Fruit fly (Drosophila melanogaster) whole organism, embryonic: ENCODE data around the gene CG6006.

Experiments
- Asciz ChIP-seq: fragments of 200-800 bp; sonication (Bioruptor generic); optimal IDR thresholded peaks from 2 replicates; lab custom pipeline; 2017; ENCODE audit warnings: missing biosample characterization, mild to moderate bottlenecking, missing genetic modification characterization, missing genetic modification reagents
- Atf3 ChIP-seq: fragments of 200-800 bp; sonication (Bioruptor generic); optimal IDR thresholded peaks from 3 replicates; lab custom pipeline; 2016; ENCODE audit warnings: missing biosample characterization, missing genetic modification characterization
- Blimp-1 ChIP-seq: fragments of 200-800 bp; sonication (Bioruptor generic); optimal IDR thresholded peaks from 3 replicates; lab custom pipeline; 2018; ENCODE audit warnings: missing biosample characterization, missing genetic modification characterization, mild to moderate bottlenecking, moderate library complexity, missing genetic modification reagents
- CG12071 ChIP-seq: fragments of 200-800 bp; sonication (Bioruptor generic); optimal IDR thresholded peaks from 3 replicates; lab custom pipeline; 2018; ENCODE audit warnings: missing biosample characterization, mild to moderate bottlenecking, missing genetic modification characterization
- CG12155 ChIP-seq: fragments of 200-800 bp; sonication (Bioruptor generic); optimal IDR thresholded peaks from 3 replicates; lab custom pipeline; 2016; ENCODE audit warnings: missing biosample characterization, missing genetic modification characterization
- CG13424 ChIP-seq: fragments of 200-800 bp; sonication (Bioruptor generic); optimal IDR thresholded peaks from 2 replicates; lab custom pipeline; 2019; ENCODE audit warnings: missing biosample characterization, mild to moderate bottlenecking, missing genetic modification characterization, moderate library complexity
- CG13775 ChIP-seq: fragments of 200-800 bp; sonication (Bioruptor generic); optimal IDR thresholded peaks from 3 replicates; lab custom pipeline; 2017; ENCODE audit warnings: missing biosample characterization, mild to moderate bottlenecking, missing genetic modification characterization
- CG14860 ChIP-seq: fragments of 200-800 bp; sonication (Bioruptor generic); IDR thresholded peaks from 3 replicates; pipeline ENCODE4 v1.3.6; 2022; ENCODE audit warnings: missing biosample characterization, missing genetic modification characterization; ENCODE audit not compliant: partially characterized antibody
- CG15011 ChIP-seq: fragments of 200-800 bp; sonication (Bioruptor generic); optimal IDR thresholded peaks from 3 replicates; lab custom pipeline; 2018; ENCODE audit warnings: missing biosample characterization, mild to moderate bottlenecking, missing genetic modification characterization
- CG16815 ChIP-seq: fragments of 200-800 bp; sonication (Bioruptor generic); optimal IDR thresholded peaks from 3 replicates; lab custom pipeline; 2017; ENCODE audit warnings: missing biosample characterization, mild to moderate bottlenecking, missing genetic modification characterization
- CG18619 ChIP-seq: fragments of 200-800 bp; sonication (Bioruptor generic); optimal IDR thresholded peaks from 3 replicates; lab custom pipeline; 2017; ENCODE audit warnings: missing biosample characterization, mild to moderate bottlenecking, missing genetic modification characterization
- CG31224 ChIP-seq: fragments of 200-800 bp; sonication (Bioruptor generic); IDR thresholded peaks from 2 replicates; pipeline ENCODE4 v1.3.6; 2022; ENCODE audit warnings: missing biosample characterization, missing genetic modification characterization
- CG34422 ChIP-seq: fragments of 200-800 bp; sonication (Bioruptor generic); IDR thresholded peaks from 3 replicates; pipeline ENCODE4 v1.3.6; 2022; ENCODE audit warnings: missing biosample characterization, missing genetic modification characterization
- CG3847 ChIP-seq: fragments of 200-800 bp; sonication (Bioruptor generic); IDR thresholded peaks from 2 replicates; pipeline ENCODE4 v1.3.6; 2022; ENCODE audit warnings: missing biosample characterization, missing genetic modification characterization
- CG42726 ChIP-seq: fragments of 200-800 bp; sonication (Bioruptor generic); IDR thresholded peaks from 2 replicates; pipeline ENCODE4 v1.3.6; 2022; ENCODE audit warnings: missing biosample characterization, missing genetic modification characterization; ENCODE audit not compliant: partially characterized antibody
- CG8290 ChIP-seq, 3 experiments: fragments of 200-800 bp; sonication (Bioruptor generic); optimal IDR thresholded peaks; 2 replicates each; lab custom pipeline; 2016 to 2019; ENCODE audit warnings: missing biosample characterization in 3 of 3, missing genetic modification characterization in 3 of 3, mild to moderate bottlenecking in 2 of 3, moderate library complexity in 1 of 3
- CG8388 ChIP-seq: fragments of 200-800 bp; sonication (Bioruptor generic); optimal IDR thresholded peaks from 2 replicates; lab custom pipeline; 2019; ENCODE audit warnings: missing biosample characterization, mild to moderate bottlenecking, missing genetic modification characterization, moderate library complexity
- CG9215 ChIP-seq: fragments of 200-800 bp; sonication (Bioruptor generic); IDR thresholded peaks from 2 replicates; pipeline ENCODE4 v1.3.6; 2022; ENCODE audit warnings: missing biosample characterization, missing genetic modification characterization
- CkIIα-i1 ChIP-seq: fragments of 200-800 bp; sonication (Bioruptor generic); IDR thresholded peaks from 2 replicates; pipeline ENCODE4 v1.3.6; 2022; ENCODE audit warnings: missing biosample characterization, missing genetic modification characterization
- D19A ChIP-seq: fragments of 200-800 bp; optimal IDR thresholded peaks from 3 replicates; lab custom pipeline; 2019; ENCODE audit warnings: missing biosample characterization, mild to moderate bottlenecking, missing genetic modification characterization, moderate library complexity
- D19B ChIP-seq: fragments of 200-800 bp; sonication (Bioruptor generic); optimal IDR thresholded peaks from 2 replicates; lab custom pipeline; 2017; ENCODE audit warnings: missing biosample characterization, mild to moderate bottlenecking, missing genetic modification characterization
- Dfd ChIP-seq, 2 experiments: fragments of >200 bp; optimal IDR thresholded peaks; 2 replicates each; lab custom pipeline; 2017; ENCODE audit warnings: missing biosample characterization in 2 of 2, missing genetic modification characterization in 2 of 2
- Dll ChIP-seq: fragments of 200-800 bp; sonication (Bioruptor generic); IDR thresholded peaks from 4 replicates; pipeline ENCODE4 v1.3.6; 2022; ENCODE audit warnings: missing biosample characterization, missing genetic modification characterization; ENCODE audit not compliant: partially characterized antibody
- Doc2 ChIP-seq: fragments of 200-800 bp; sonication (Bioruptor generic); IDR thresholded peaks from 2 replicates; pipeline ENCODE4 v1.3.6; 2022; ENCODE audit warnings: missing biosample characterization, missing genetic modification characterization
- Fer1 ChIP-seq: fragments of 200-800 bp; sonication (Bioruptor generic); optimal IDR thresholded peaks from 2 replicates; lab custom pipeline; 2017; ENCODE audit warnings: missing biosample characterization, mild to moderate bottlenecking, missing genetic modification characterization
- HHEX ChIP-seq: fragments of 200-800 bp; sonication (Bioruptor generic); optimal IDR thresholded peaks from 3 replicates; lab custom pipeline; 2017; ENCODE audit warnings: missing biosample characterization, mild to moderate bottlenecking, missing genetic modification characterization, missing genetic modification reagents
- HmgZ ChIP-seq: fragments of 200-800 bp; sonication (Bioruptor generic); optimal IDR thresholded peaks from 2 replicates; lab custom pipeline; 2018; ENCODE audit warnings: missing biosample characterization, mild to moderate bottlenecking, missing genetic modification characterization
- Lhr ChIP-seq: fragments of 200-800 bp; sonication (Bioruptor generic); optimal IDR thresholded peaks from 3 replicates; lab custom pipeline; 2017; ENCODE audit warnings: mild to moderate bottlenecking, missing biosample characterization, missing genetic modification reagents, missing genetic modification characterization
- Ravus ChIP-seq: fragments of 200-800 bp; sonication (Bioruptor generic); IDR thresholded peaks from 2 replicates; pipeline ENCODE4 v1.3.6; 2022; ENCODE audit warnings: missing biosample characterization, missing genetic modification characterization
- Vsx1 ChIP-seq: fragments of 200-800 bp; sonication (Bioruptor generic); optimal IDR thresholded peaks from 2 replicates; lab custom pipeline; 2017; ENCODE audit warnings: missing biosample characterization, mild to moderate bottlenecking, missing genetic modification characterization, missing genetic modification reagents
- bsh ChIP-seq, 2 experiments: fragments of 200-800 bp; sonication (Bioruptor generic); optimal IDR thresholded peaks; 2 replicates each; lab custom pipeline; 2017 to 2018; ENCODE audit warnings: mild to moderate bottlenecking in 2 of 2, missing biosample characterization in 2 of 2, missing genetic modification characterization in 2 of 2, moderate library complexity in 1 of 2
- chinmo ChIP-seq: fragments of 200-800 bp; sonication (Bioruptor generic); IDR thresholded peaks from 4 replicates; pipeline ENCODE4 v1.3.6; 2022; ENCODE audit warnings: missing biosample characterization, missing genetic modification characterization; ENCODE audit not compliant: partially characterized antibody
- ci ChIP-seq: fragments of 200-800 bp; sonication (Bioruptor generic); IDR thresholded peaks from 3 replicates; pipeline ENCODE4 v1.3.6; 2022; ENCODE audit warnings: missing biosample characterization, missing genetic modification characterization
- crol ChIP-seq: fragments of 200-800 bp; sonication (Bioruptor generic); IDR thresholded peaks from 2 replicates; pipeline ENCODE4 v1.3.6; 2022; ENCODE audit warnings: missing biosample characterization, missing genetic modification characterization
- dm ChIP-seq: fragments of 200-800 bp; sonication (Bioruptor generic); optimal IDR thresholded peaks from 3 replicates; lab custom pipeline; 2016; ENCODE audit warnings: missing biosample characterization, missing genetic modification characterization
- esg ChIP-seq: fragments of 200-800 bp; sonication (Bioruptor generic); conservative IDR thresholded peaks from 2 replicates; pipeline ENCODE4 v1.3.6; 2022; ENCODE audit warnings: missing biosample characterization, missing genetic modification characterization
- gro ChIP-seq: fragments of 200-800 bp; sonication (Bioruptor generic); optimal IDR thresholded peaks from 2 replicates; lab custom pipeline; 2016; ENCODE audit warnings: missing biosample characterization, missing genetic modification characterization
- gsb-n ChIP-seq: fragments of 200-800 bp; sonication (Bioruptor generic); optimal IDR thresholded peaks from 3 replicates; lab custom pipeline; 2018; ENCODE audit warnings: missing biosample characterization, mild to moderate bottlenecking, missing genetic modification characterization
- hkb ChIP-seq, 2 experiments: fragments of 200-800 bp in 1 of 2; fragments of >200 bp in 1 of 2; sonication (Bioruptor generic) in 1 of 2; IDR thresholded peaks in 1 of 2; optimal IDR thresholded peaks in 1 of 2; 2 replicates each; pipeline versions ENCODE4 v1.3.6 to Lab custom; 2017 to 2022; ENCODE audit warnings: missing biosample characterization in 1 of 2, missing genetic modification characterization in 1 of 2
- lab ChIP-seq: fragments of 200-800 bp; sonication (Bioruptor generic); optimal IDR thresholded peaks from 3 replicates; lab custom pipeline; 2017; ENCODE audit warnings: missing biosample characterization, missing genetic modification characterization, mild to moderate bottlenecking, moderate library complexity, missing genetic modification reagents
- mirr ChIP-seq: fragments of 200-800 bp; sonication (Bioruptor generic); optimal IDR thresholded peaks from 3 replicates; lab custom pipeline; 2018; ENCODE audit warnings: missing biosample characterization, mild to moderate bottlenecking, missing genetic modification characterization
- run ChIP-seq: fragments of 200-800 bp; sonication (Bioruptor generic); optimal IDR thresholded peaks from 3 replicates; lab custom pipeline; 2018; ENCODE audit warnings: missing biosample characterization, mild to moderate bottlenecking, missing genetic modification characterization
- sqz ChIP-seq: fragments of 200-800 bp; sonication (Bioruptor generic); optimal IDR thresholded peaks from 3 replicates; lab custom pipeline; 2018; ENCODE audit warnings: missing biosample characterization, mild to moderate bottlenecking, missing genetic modification characterization
- stwl ChIP-seq: fragments of 200-800 bp; sonication (Bioruptor generic); optimal IDR thresholded peaks from 3 replicates; lab custom pipeline; 2018; ENCODE audit warnings: missing biosample characterization, mild to moderate bottlenecking, missing genetic modification characterization, moderate library complexity
- ttk ChIP-seq: fragments of 200-800 bp; sonication (Bioruptor generic); IDR thresholded peaks from 2 replicates; pipeline ENCODE4 v2.1.2; 2022; ENCODE audit warnings: missing biosample characterization, missing genetic modification characterization
- tx ChIP-seq: fragments of 200-800 bp; sonication (Bioruptor generic); optimal IDR thresholded peaks from 2 replicates; lab custom pipeline; 2016; ENCODE audit warnings: missing biosample characterization, missing genetic modification characterization
- unc-4 ChIP-seq: fragments of 200-800 bp; sonication (Bioruptor generic); IDR thresholded peaks from 2 replicates; pipeline ENCODE4 v1.3.6; 2022; ENCODE audit warnings: missing biosample characterization, missing genetic modification characterization; ENCODE audit not compliant: partially characterized antibody
- zen2 ChIP-seq: fragments of 200-800 bp; sonication (Bioruptor generic); IDR thresholded peaks from 3 replicates; pipeline ENCODE4 v1.3.6; 2022; ENCODE audit warnings: missing biosample characterization, missing genetic modification characterization; ENCODE audit not compliant: partially characterized antibody

The CG6006 gene

dm6 chr3R:16207074-16207609 lies 52.4 kb downstream of the CG6006 start (continued):
- TF ChIP-seq Vsx1 (GFP tag; lab: Kevin White, UChicago) (no peak), Doc2 (GFP tag; lab: Robert Waterston, UW) (no peak), mirr (GFP tag; lab: Kevin White, UChicago) (peak; percentile 80), Fer1 (GFP tag; lab: Kevin White, UChicago) (peak; percentile 53), gsb-n (tag; lab: Kevin White, UChicago) (no peak), Dll (GFP tag; lab: Robert Waterston, UW) (0 out of 4 replicates have a peak, but pooled peaks have one; percentile 22), D19B (peak; percentile 3), CG13424 (tag; lab: Kevin White, UChicago) (no peak), crol (GFP tag; lab: Robert Waterston, UW) (peak; percentile 87), Ravus (GFP tag; lab: Robert Waterston, UW) (no peak), CG14860 (no peak), CG12071 (GFP tag; lab: Kevin White, UChicago) (peak; percentile 45), run (tag; lab: Kevin White, UChicago) (no peak), CG31224 (no peak), chinmo (peak; percentile 98), unc-4 (GFP tag; lab: Robert Waterston, UW) (0 out of 2 replicates have a peak, but pooled peaks have one; percentile 13), HmgZ (tag; lab: Kevin White, UChicago) (peak; percentile 83), HHEX (GFP tag; lab: Kevin White, UChicago) (peak; percentile 38), CG9215 (GFP tag; lab: Robert Waterston, UW) (no peak), Lhr (no peak), gro (GFP tag; lab: Kevin White, UChicago) (peak; percentile 9), CG12155 (GFP tag; lab: Kevin White, UChicago) (peak; percentile 25), Asciz (GFP tag; lab: Kevin White, UChicago) (no peak), ttk (GFP tag; lab: Robert Waterston, UW) (no peak), CkIIα-i1 (GFP tag; lab: Robert Waterston, UW) (no peak), CG18619 (GFP tag; lab: Kevin White, UChicago) (no peak), CG15011 (no peak), CG8388 (no peak), bsh (GFP tag; optimal IDR thresholded peaks at IDR 0.05; lab: Kevin White, UChicago) (no peak), CG34422 (GFP tag; lab: Robert Waterston, UW) (peak; percentile 41; the same call in 1 of the 3 replicates), lab (peak; percentile 68), CG42726 (GFP tag; lab: Robert Waterston, UW) (no peak), CG13775 (no peak), CG3847 (peak; percentile 18; the same call in 1 of the 2 replicates), CG16815 (GFP tag; lab: Kevin White, UChicago) (no peak), sqz (no peak), Atf3 (no peak), D19A (tag; lab: Kevin White, UChicago) (no peak), esg (no peak), zen2 (GFP tag; lab: Robert Waterston, UW) (no peak), stwl (tag; lab: Kevin White, UChicago) (no peak), Dfd (GFP tag; optimal IDR thresholded peaks at IDR 0.05; lab: Kevin White, UChicago) (no peak), CG8290 (GFP tag; optimal IDR thresholded peaks at IDR 0.05; lab: Kevin White, UChicago) (peak; percentile 52), CG8290 (tag; optimal IDR thresholded peaks at IDR 0.05; lab: Kevin White, UChicago) (peak in 1 of 2 experiments; percentile 81), Blimp-1 (GFP tag; lab: Kevin White, UChicago) (no peak), hkb (optimal IDR thresholded peaks at IDR 0.05; lab: Kevin White, UChicago) (no peak), hkb (GFP tag; IDR thresholded peaks at IDR 0.05; lab: Robert Waterston, UW) (no peak), ci (GFP tag; lab: Robert Waterston, UW) (peak; percentile 73; the same call in 1 of the 3 replicates), dm (GFP tag; lab: Kevin White, UChicago) (peak; percentile 71), tx (GFP tag; lab: Kevin White, UChicago) (no peak)
